Worm (Caenorhabditis elegans): ENCODE measurements around the gene K02D10.8.

DNA sequence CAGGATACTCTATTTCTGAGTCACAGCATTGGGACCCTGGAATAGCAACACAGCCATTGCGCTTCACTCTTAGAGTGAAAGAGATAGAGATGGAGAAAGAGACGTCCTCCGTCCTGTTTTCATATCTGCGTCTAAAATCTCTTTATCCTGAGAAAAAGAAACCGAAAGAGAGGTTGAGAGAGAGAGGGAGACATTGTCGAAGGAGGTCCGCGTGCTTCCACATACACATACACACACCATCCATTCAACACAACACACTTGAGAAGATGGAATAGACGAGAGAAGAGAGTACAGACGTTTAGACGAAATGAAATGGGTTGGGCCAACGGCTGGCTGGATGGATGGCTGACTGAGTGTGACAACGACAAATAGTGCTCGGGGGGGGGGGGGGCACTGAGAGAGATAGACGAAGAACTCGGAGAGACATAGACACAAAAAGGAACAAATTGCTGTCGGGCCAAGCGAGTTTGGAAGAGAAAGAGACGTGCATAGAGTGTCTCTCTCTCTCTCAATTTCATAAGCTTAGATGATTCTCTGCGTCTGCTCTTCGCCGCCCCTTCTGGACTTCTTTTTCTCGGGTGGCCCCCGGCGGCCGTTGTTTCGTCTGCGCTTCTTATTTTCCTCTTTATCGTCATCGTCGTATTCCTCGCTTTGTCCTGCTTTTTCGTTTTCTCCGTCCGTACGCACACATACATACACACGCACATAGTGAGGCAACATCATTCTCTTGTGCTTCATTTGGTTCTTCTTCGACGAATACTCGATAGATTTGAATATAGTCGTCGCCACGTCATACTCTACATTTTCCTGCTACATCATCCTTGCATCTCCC is 14.0 kb downstream of the K02D10.8 start, which contains the start of gene F54F2.6:
- TF ChIP-seq dao-5 (tag; optimal IDR thresholded peaks at IDR 0.05) (no peak), W03F9.2 (tag; optimal IDR thresholded peaks at IDR 0.05) (peak; percentile 65), him-1 (tag; optimal IDR thresholded peaks at IDR 0.05) (peak; percentile 88)
